Fruit fly (Drosophila melanogaster): ENCODE measurements around the gene Rpt2.

- TF ChIP-seq CG6808 (GFP tag; optimal IDR thresholded peaks at IDR 0.05), result no peak
- TF ChIP-seq acj6 (GFP tag; optimal IDR thresholded peaks at IDR 0.05), result no peak
- TF ChIP-seq Eip93F (GFP tag; optimal IDR thresholded peaks at IDR 0.05), result no peak
- no peak for TF ChIP-seq dac (GFP tag; optimal IDR thresholded peaks at IDR 0.05)
- TF ChIP-seq Ets21C (GFP tag; optimal IDR thresholded peaks at IDR 0.05), result no peak
- no peak for TF ChIP-seq Hr39 (GFP tag; optimal IDR thresholded peaks at IDR 0.05)
- TF ChIP-seq Sox14 (GFP tag; optimal IDR thresholded peaks at IDR 0.05), result no peak
- no peak for TF ChIP-seq CG9139 (GFP tag; optimal IDR thresholded peaks at IDR 0.05)
- TF ChIP-seq topi (GFP tag; optimal IDR thresholded peaks at IDR 0.05), result no peak
- TF ChIP-seq CG3032 (tag; optimal IDR thresholded peaks at IDR 0.05), result no peak
- no peak for TF ChIP-seq Blimp-1 (GFP tag; optimal IDR thresholded peaks at IDR 0.05)
- no peak for TF ChIP-seq Gug (GFP tag; IDR thresholded peaks at IDR 0.05)
These were observed 37.9 kb downstream of the Rpt2 start, which contains the start of gene tbrd-1 for dm6 chr3R:23893460-23893859.
